Fruit fly (Drosophila melanogaster) whole organism, embryonic: Measurements from ENCODE around the gene CG46309.

Experiments
- BtbVII ChIP-seq: fragments of 200-800 bp; sonication (Bioruptor generic); optimal IDR thresholded peaks from 3 replicates; lab custom pipeline; 2017; ENCODE audit warnings: missing biosample characterization, mild to moderate bottlenecking, missing genetic modification characterization
- CG16779 ChIP-seq: fragments of 200-800 bp; sonication (Bioruptor generic); IDR thresholded peaks from 2 replicates; pipeline ENCODE4 v1.3.6; 2022; ENCODE audit warnings: missing biosample characterization, missing genetic modification characterization
- CG17912 ChIP-seq: fragments of 200-800 bp; sonication (Bioruptor generic); optimal IDR thresholded peaks from 2 replicates; lab custom pipeline; 2018; ENCODE audit warnings: missing biosample characterization, mild to moderate bottlenecking, missing genetic modification characterization
- CG4328 ChIP-seq: fragments of 200-800 bp; sonication (Bioruptor generic); optimal IDR thresholded peaks from 3 replicates; lab custom pipeline; 2017; ENCODE audit warnings: missing biosample characterization, missing genetic modification reagents, missing genetic modification characterization
- CG7963 ChIP-seq: fragments of 200-800 bp; sonication (Bioruptor generic); IDR thresholded peaks from 3 replicates; pipeline ENCODE4 v1.3.6; 2022; ENCODE audit warnings: missing biosample characterization, missing genetic modification characterization; ENCODE audit not compliant: partially characterized antibody
- Hmx ChIP-seq: fragments of 200-800 bp; sonication (Bioruptor generic); optimal IDR thresholded peaks from 2 replicates; lab custom pipeline; 2016; ENCODE audit warnings: missing biosample characterization, missing genetic modification characterization
- Sin3A ChIP-seq: fragments of >200 bp; optimal IDR thresholded peaks from 2 replicates; lab custom pipeline; 2018
- fd102C ChIP-seq: fragments of 200-800 bp; sonication (Bioruptor generic); optimal IDR thresholded peaks from 2 replicates; lab custom pipeline; 2018; ENCODE audit warnings: missing biosample characterization, mild to moderate bottlenecking, missing genetic modification characterization, moderate library complexity
- nerfin-1 ChIP-seq: fragments of 200-800 bp; sonication (Bioruptor generic); optimal IDR thresholded peaks from 3 replicates; lab custom pipeline; 2019; ENCODE audit warnings: missing biosample characterization, mild to moderate bottlenecking, missing genetic modification characterization, moderate library complexity
- slbo ChIP-seq: fragments of 200-800 bp; sonication (Bioruptor generic); IDR thresholded peaks from 2 replicates; pipeline ENCODE4 v1.3.6; 2022; ENCODE audit warnings: missing biosample characterization, missing genetic modification characterization

DNA sequence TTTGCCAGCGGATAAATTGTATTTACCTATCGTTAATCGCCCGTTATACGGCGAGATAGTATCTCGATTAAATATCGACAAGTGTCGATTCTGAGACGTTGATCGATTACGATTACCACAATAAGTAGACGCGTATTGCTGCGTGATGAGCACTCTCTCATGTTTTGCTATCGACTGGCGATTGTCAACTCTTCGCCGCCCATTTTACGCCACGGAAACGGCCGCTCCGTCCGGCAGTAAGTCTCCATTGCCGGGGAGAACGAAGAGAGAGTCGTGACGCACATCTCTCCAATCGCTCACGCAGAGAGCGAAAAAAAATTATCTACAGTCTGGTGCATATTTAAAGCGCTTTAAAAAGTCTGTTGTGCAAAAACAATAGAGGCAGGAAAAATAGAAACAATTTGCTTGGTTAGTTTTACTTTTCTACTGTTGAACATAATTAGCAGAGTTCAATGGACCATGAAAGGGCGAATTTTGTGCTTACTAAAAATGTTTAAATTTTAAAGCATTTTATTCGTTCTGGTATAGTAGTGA, at the start of gene CG46309:
- TF ChIP-seq CG7963 (peak; percentile 89), nerfin-1 (tag; lab: Kevin White, UChicago) (no peak), CG4328 (GFP tag; lab: Kevin White, UChicago) (no peak), fd102C (GFP tag; lab: Kevin White, UChicago) (no peak), slbo (no peak), CG17912 (GFP tag; lab: Kevin White, UChicago) (no peak), Sin3A (lab: Kevin White, UChicago) (no peak), Hmx (GFP tag; lab: Kevin White, UChicago) (no peak), CG16779 (GFP tag; lab: Robert Waterston, UW) (no peak), BtbVII (peak; percentile 72)
